Worm (Caenorhabditis elegans) whole organism, L2 larva: ENCODE data around the gene pfd-2.

Source experiments
- C34F6.9 ChIP-seq: fragments of 150-350 bp; optimal IDR thresholded peaks from 2 replicates; lab custom pipeline; 2014; ENCODE audit warnings: missing biosample characterization, missing genetic modification characterization
- F13H6.1 ChIP-seq: sonication (generic microtip); optimal IDR thresholded peaks from 2 replicates; lab custom pipeline; 2016; ENCODE audit warnings: missing genetic modification characterization, missing compliant biosample characterization
- R02D3.7 ChIP-seq: fragments of 150-350 bp; optimal IDR thresholded peaks from 2 replicates; lab custom pipeline; 2014; ENCODE audit warnings: missing biosample characterization, missing genetic modification characterization
- Y55F3AM.14 ChIP-seq: fragments of 200-800 bp; sonication (Bioruptor generic); optimal IDR thresholded peaks from 2 replicates; lab custom pipeline; 2018; ENCODE audit warnings: mild to moderate bottlenecking, missing genetic modification characterization, missing compliant biosample characterization
- alr-1 ChIP-seq: fragments of 150-350 bp; optimal IDR thresholded peaks from 2 replicates; lab custom pipeline; 2014; ENCODE audit warnings: missing biosample characterization, missing genetic modification characterization
- aly-2 ChIP-seq: fragments of 150-350 bp; optimal IDR thresholded peaks from 2 replicates; lab custom pipeline; 2014; ENCODE audit warnings: missing biosample characterization, missing genetic modification characterization
- ama-1 ChIP-seq: fragments of 150-350 bp; optimal IDR thresholded peaks from 2 replicates; lab custom pipeline; 2018; ENCODE audit warnings: inconsistent platforms
- blmp-1 ChIP-seq: sonication (generic microtip); optimal IDR thresholded peaks from 2 replicates; lab custom pipeline; 2017; ENCODE audit warnings: missing genetic modification characterization, mild to moderate bottlenecking, missing compliant biosample characterization, antibody characterized with exemption, moderate library complexity; ENCODE audit not compliant: insufficient read depth
- ceh-16 ChIP-seq: fragments of 150-350 bp; optimal IDR thresholded peaks from 2 replicates; lab custom pipeline; 2014; ENCODE audit warnings: missing biosample characterization, missing genetic modification characterization
- ceh-82 ChIP-seq: fragments of 150-350 bp; optimal IDR thresholded peaks from 2 replicates; lab custom pipeline; 2014; ENCODE audit warnings: missing biosample characterization, missing genetic modification characterization
- dmd-4 ChIP-seq: sonication (generic microtip); optimal IDR thresholded peaks from 2 replicates; lab custom pipeline; 2017; ENCODE audit warnings: missing biosample characterization, missing genetic modification characterization
- egl-27 ChIP-seq: sonication (generic microtip); optimal IDR thresholded peaks from 3 replicates; lab custom pipeline; 2017; ENCODE audit warnings: missing biosample characterization, missing genetic modification reagents, missing genetic modification characterization
- elt-3 ChIP-seq: sonication (generic microtip); optimal IDR thresholded peaks from 2 replicates; lab custom pipeline; 2017; ENCODE audit warnings: missing biosample characterization, missing genetic modification characterization
- fos-1 ChIP-seq: fragments of 150-350 bp; optimal IDR thresholded peaks from 2 replicates; lab custom pipeline; 2014; ENCODE audit warnings: missing biosample characterization, missing genetic modification characterization
- lin-11 ChIP-seq: fragments of 150-350 bp; sonication (generic microtip); optimal IDR thresholded peaks from 2 replicates; lab custom pipeline; 2014; ENCODE audit warnings: missing biosample characterization, missing genetic modification characterization, inconsistent platforms, mixed read lengths
- lin-13 ChIP-seq: fragments of 150-350 bp; optimal IDR thresholded peaks from 2 replicates; lab custom pipeline; 2014; ENCODE audit warnings: missing biosample characterization, missing genetic modification reagents, missing genetic modification characterization
- lin-39 ChIP-seq: fragments of 150-350 bp; optimal IDR thresholded peaks from 2 replicates; lab custom pipeline; 2014; ENCODE audit warnings: missing biosample characterization, missing genetic modification reagents, missing genetic modification characterization
- lsy-2 ChIP-seq, 2 experiments: fragments of 150-350 bp in 1 of 2; sonication (generic microtip) in 1 of 2; optimal IDR thresholded peaks; 2 replicates each; lab custom pipeline; 2014 to 2017; ENCODE audit warnings: missing biosample characterization in 2 of 2, missing genetic modification characterization in 2 of 2
- mab-5 ChIP-seq: fragments of 150-350 bp; optimal IDR thresholded peaks from 2 replicates; lab custom pipeline; 2014; ENCODE audit warnings: missing biosample characterization, missing genetic modification characterization
- mbf-1 ChIP-seq: sonication (generic microtip); optimal IDR thresholded peaks from 2 replicates; lab custom pipeline; 2017; ENCODE audit warnings: missing biosample characterization, missing genetic modification characterization
- mdl-1 ChIP-seq, 2 experiments: fragments of 150-350 bp in 1 of 2; sonication (generic microtip) in 1 of 2; optimal IDR thresholded peaks; 2 replicates each; lab custom pipeline; 2017; ENCODE audit warnings: missing biosample characterization in 2 of 2, missing genetic modification characterization in 2 of 2
- nhr-10 ChIP-seq: sonication (generic microtip); optimal IDR thresholded peaks from 2 replicates; lab custom pipeline; 2017; ENCODE audit warnings: missing biosample characterization, missing genetic modification characterization
- nhr-11 ChIP-seq: fragments of 150-350 bp; optimal IDR thresholded peaks from 2 replicates; lab custom pipeline; 2014; ENCODE audit warnings: missing biosample characterization, missing genetic modification characterization
- nhr-12 ChIP-seq: fragments of 150-350 bp; optimal IDR thresholded peaks from 2 replicates; lab custom pipeline; 2014; ENCODE audit warnings: missing biosample characterization, missing genetic modification characterization
- nhr-129 ChIP-seq: fragments of 150-350 bp; optimal IDR thresholded peaks from 2 replicates; lab custom pipeline; 2014; ENCODE audit warnings: missing biosample characterization, missing genetic modification characterization
- nhr-21 ChIP-seq: fragments of 150-350 bp; optimal IDR thresholded peaks from 2 replicates; lab custom pipeline; 2014; ENCODE audit warnings: missing biosample characterization, missing genetic modification characterization
- nhr-23 ChIP-seq: fragments of 150-350 bp; optimal IDR thresholded peaks from 2 replicates; lab custom pipeline; 2014; ENCODE audit warnings: missing biosample characterization, missing genetic modification reagents, missing genetic modification characterization
- nhr-237 ChIP-seq: fragments of 150-350 bp; optimal IDR thresholded peaks from 2 replicates; lab custom pipeline; 2014; ENCODE audit warnings: missing biosample characterization, missing genetic modification characterization
- nhr-25 ChIP-seq: fragments of 150-350 bp; sonication (generic microtip); optimal IDR thresholded peaks from 3 replicates; lab custom pipeline; 2014; ENCODE audit warnings: missing biosample characterization, missing genetic modification characterization
- nhr-6 ChIP-seq: fragments of 150-350 bp; optimal IDR thresholded peaks from 2 replicates; lab custom pipeline; 2014; ENCODE audit warnings: missing biosample characterization, missing genetic modification characterization
- peb-1 ChIP-seq: fragments of 150-350 bp; optimal IDR thresholded peaks from 2 replicates; lab custom pipeline; 2014; ENCODE audit warnings: missing biosample characterization, missing genetic modification characterization
- sem-4 ChIP-seq: fragments of 150-350 bp; optimal IDR thresholded peaks from 2 replicates; lab custom pipeline; 2014; ENCODE audit warnings: missing biosample characterization, missing genetic modification reagents, missing genetic modification characterization
- sma-3 ChIP-seq: sonication (generic microtip); optimal IDR thresholded peaks from 2 replicates; lab custom pipeline; 2016; ENCODE audit warnings: missing genetic modification reagents, missing genetic modification characterization, missing compliant biosample characterization
- sma-9 ChIP-seq, 2 experiments: fragments of 150-350 bp in 1 of 2; sonication (generic microtip) in 1 of 2; optimal IDR thresholded peaks; 2 replicates each; lab custom pipeline; 2014 to 2016; ENCODE audit warnings: missing genetic modification characterization in 2 of 2, mild to moderate bottlenecking in 1 of 2, missing biosample characterization in 1 of 2, missing compliant biosample characterization in 1 of 2, missing genetic modification reagents in 1 of 2, moderate library complexity in 1 of 2
- snpc-4 ChIP-seq: fragments of 150-350 bp; optimal IDR thresholded peaks from 2 replicates; lab custom pipeline; 2014; ENCODE audit warnings: missing biosample characterization, missing genetic modification characterization
- unc-55 ChIP-seq: fragments of 150-350 bp; sonication (generic microtip); optimal IDR thresholded peaks from 3 replicates; lab custom pipeline; 2014; ENCODE audit warnings: missing biosample characterization, missing genetic modification reagents, missing genetic modification characterization
- unc-62 ChIP-seq: fragments of 150-350 bp; optimal IDR thresholded peaks from 2 replicates; lab custom pipeline; 2014; ENCODE audit warnings: missing biosample characterization, missing genetic modification reagents, missing genetic modification characterization
- zag-1 ChIP-seq: fragments of 150-350 bp; optimal IDR thresholded peaks from 2 replicates; lab custom pipeline; 2014; ENCODE audit warnings: missing biosample characterization, missing genetic modification characterization
- ztf-1 ChIP-seq: fragments of 200-800 bp; sonication (Bioruptor generic); conservative IDR thresholded peaks from 2 replicates; pipeline ENCODE4 v1.3.6; 2022; ENCODE audit warnings: missing genetic modification characterization, missing compliant biosample characterization
- ztf-11 ChIP-seq: sonication (generic microtip); optimal IDR thresholded peaks from 2 replicates; lab custom pipeline; 2017; ENCODE audit warnings: missing biosample characterization, missing genetic modification characterization
- ztf-4 ChIP-seq: fragments of 150-350 bp; optimal IDR thresholded peaks from 2 replicates; lab custom pipeline; 2014; ENCODE audit warnings: missing biosample characterization, missing genetic modification characterization

The pfd-2 gene

ce11 chrII:4328716-4329115 lies 2.2 kb downstream of the pfd-2 start, which contains the start of gene H20J04.4:
Gene H20J04.4, plus strand, starts transcription at chrII:4329016.
- TF ChIP-seq nhr-25 (no peak), ztf-4 (tag; lab: Kevin White, UChicago) (no peak), dmd-4 (tag; lab: Kevin White, UChicago) (no peak), nhr-12 (tag; lab: Kevin White, UChicago) (no peak), mdl-1 (tag; optimal IDR thresholded peaks at IDR 0.05; lab: Kevin White, UChicago) (no peak), ceh-82 (tag; lab: Kevin White, UChicago) (no peak), zag-1 (tag; lab: Kevin White, UChicago) (no peak), egl-27 (no peak), nhr-237 (tag; lab: Kevin White, UChicago) (no peak), alr-1 (tag; lab: Kevin White, UChicago) (no peak), nhr-11 (tag; lab: Kevin White, UChicago) (no peak)

DNA sequence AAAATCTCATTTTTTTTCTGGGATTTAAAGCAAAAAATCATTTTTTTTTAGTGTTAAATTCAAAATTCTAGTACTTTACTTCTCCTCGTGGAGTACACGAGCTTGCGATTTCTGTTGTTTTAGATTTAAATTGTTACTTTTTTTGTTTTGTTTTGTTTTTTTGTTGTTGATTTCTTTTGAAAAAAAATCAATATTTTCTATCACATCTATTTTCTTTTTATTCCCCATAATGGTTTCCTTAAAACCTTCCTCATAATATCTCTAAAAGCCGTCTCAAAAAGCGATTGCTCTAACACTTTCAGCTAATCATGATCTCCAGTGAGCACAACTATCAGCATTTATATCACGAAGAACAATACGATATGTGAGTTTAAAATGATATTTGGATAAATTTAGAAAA lies 7.9 kb downstream of the pfd-2 start, which contains the start of gene madf-3:
TSS of gene madf-3 (plus strand) at position 301 of the 400 bp plus-strand sequence.
- no peak for TF ChIP-seq lin-39 (tag; lab: Kevin White, UChicago)
- no peak for TF ChIP-seq lsy-2 (tag; optimal IDR thresholded peaks at IDR 0.05; lab: Kevin White, UChicago)
- TF ChIP-seq elt-3 (tag; lab: Kevin White, UChicago) = no peak
- TF ChIP-seq nhr-6 (tag; lab: Kevin White, UChicago) = no peak
- TF ChIP-seq unc-55 = no peak
- TF ChIP-seq ztf-1 (GFP tag; lab: Robert Waterston, UW) = no peak
- TF ChIP-seq sma-3 (GFP tag; lab: Kevin White, UChicago) = no peak
- no peak for TF ChIP-seq ceh-82 (tag; lab: Kevin White, UChicago)
- TF ChIP-seq mbf-1 (tag; lab: Kevin White, UChicago) = no peak
- TF ChIP-seq nhr-10 (tag; lab: Kevin White, UChicago) = no peak

DNA sequence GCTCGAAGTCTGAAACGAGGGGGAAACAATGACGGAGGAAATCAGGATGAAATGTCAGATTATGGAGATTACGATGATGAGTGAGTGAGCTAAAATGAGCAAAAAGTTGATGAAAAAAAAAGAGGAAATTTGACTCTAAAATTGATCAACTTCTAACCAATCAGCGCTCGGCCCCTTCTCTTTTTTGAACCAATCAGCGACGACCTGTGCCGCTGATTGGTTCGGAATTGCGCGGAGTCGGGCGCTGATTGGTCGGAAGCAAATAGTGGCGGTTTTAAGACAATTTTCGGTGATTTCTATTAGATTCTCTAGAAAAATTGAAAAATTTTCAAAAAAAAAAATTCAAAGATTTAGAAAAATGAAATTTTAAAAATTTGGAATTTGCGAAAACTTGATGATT lies 11.2 kb downstream of the pfd-2 start:
- TF ChIP-seq C34F6.9 (no peak), sma-3 (GFP tag; lab: Kevin White, UChicago) (no peak), ceh-16 (tag; lab: Kevin White, UChicago) (no peak), unc-62 (GFP tag; lab: Kevin White, UChicago) (no peak)
- TF ChIP-seq, all 48 proteins: peak for 0

DNA sequence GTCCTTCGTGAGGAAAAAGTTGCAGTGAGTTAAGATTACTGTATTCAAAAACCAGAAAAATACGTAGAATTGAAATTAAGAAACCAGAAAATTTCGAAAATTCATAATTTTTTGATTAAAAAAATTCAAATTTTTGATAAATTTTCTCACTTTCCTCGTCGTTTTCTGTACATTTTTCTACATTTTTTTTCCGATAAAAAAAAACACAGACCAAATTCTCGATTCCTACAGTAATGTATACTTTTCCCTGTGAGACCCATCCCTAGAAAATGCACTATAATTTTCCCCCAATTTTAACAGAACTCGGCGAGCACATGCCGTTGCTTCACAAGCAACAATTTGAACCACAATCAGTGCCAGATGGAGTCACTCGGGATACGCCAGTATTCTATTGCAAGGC lies 13.4 kb downstream of the pfd-2 start, which contains the start of gene athp-2:
TSS of gene athp-2 (plus strand) at position 301 of the 400 bp plus-strand sequence.
- TF ChIP-seq Y55F3AM.14 (GFP tag; lab: Kevin White, UChicago) (no peak), sma-9 (GFP tag; optimal IDR thresholded peaks at IDR 0.05; lab: Kevin White, UChicago) (no peak), sma-9 (tag; optimal IDR thresholded peaks at IDR 0.05; lab: Kevin White, UChicago) (no peak), zag-1 (tag; lab: Kevin White, UChicago) (no peak), nhr-6 (tag; lab: Kevin White, UChicago) (no peak), fos-1 (no peak), unc-55 (no peak), sma-3 (GFP tag; lab: Kevin White, UChicago) (no peak), mab-5 (tag; lab: Kevin White, UChicago) (no peak), nhr-10 (tag; lab: Kevin White, UChicago) (no peak), elt-3 (tag; lab: Kevin White, UChicago) (no peak), lin-13 (GFP tag; lab: Kevin White, UChicago) (no peak), ztf-1 (GFP tag; lab: Robert Waterston, UW) (no peak), F13H6.1 (tag; lab: Kevin White, UChicago) (no peak), snpc-4 (no peak), nhr-21 (tag; lab: Kevin White, UChicago) (no peak), peb-1 (tag; lab: Kevin White, UChicago) (no peak), lin-11 (tag; lab: Kevin White, UChicago) (no peak), nhr-129 (tag; lab: Kevin White, UChicago) (no peak)
- TF ChIP-seq, all 48 proteins: peak for 0

DNA sequence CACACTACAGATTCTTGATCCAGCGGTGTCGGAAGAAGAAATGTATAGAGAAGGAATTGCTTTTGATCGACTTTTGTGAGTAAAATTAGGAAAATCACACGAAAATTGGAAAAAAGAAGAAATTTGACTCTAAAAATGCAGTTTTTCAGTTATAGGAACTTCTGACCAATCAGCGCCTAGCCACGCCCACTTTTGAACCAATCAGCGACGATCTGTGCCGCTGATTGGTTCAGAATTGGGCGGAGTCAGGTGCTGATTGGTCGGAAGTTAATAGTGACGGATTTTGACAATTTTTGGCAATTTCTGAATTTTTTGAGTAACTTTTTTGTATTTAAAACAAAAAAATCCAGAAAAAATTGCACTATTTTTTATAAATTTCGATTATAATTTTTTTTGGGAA lies 15.0 kb downstream of the pfd-2 start:
- no peak for TF ChIP-seq mab-5 (tag; lab: Kevin White, UChicago)
- no peak for TF ChIP-seq nhr-12 (tag; lab: Kevin White, UChicago)
- TF ChIP-seq sem-4 (tag; lab: Kevin White, UChicago) = no peak
- no peak for TF ChIP-seq ztf-11 (tag; lab: Kevin White, UChicago)
- TF ChIP-seq R02D3.7 (tag; lab: Kevin White, UChicago) = no peak
- no peak for TF ChIP-seq ztf-4 (tag; lab: Kevin White, UChicago)
- TF ChIP-seq Y55F3AM.14 (GFP tag; lab: Kevin White, UChicago) = no peak
- no peak for TF ChIP-seq nhr-237 (tag; lab: Kevin White, UChicago)
- TF ChIP-seq mdl-1 (tag; optimal IDR thresholded peaks at IDR 0.05; lab: Kevin White, UChicago) = no peak
- TF ChIP-seq nhr-23 = no peak
- no peak for TF ChIP-seq unc-62 (GFP tag; lab: Kevin White, UChicago)
- TF ChIP-seq lin-39 (tag; lab: Kevin White, UChicago) = no peak
- no peak for TF ChIP-seq lin-13 (GFP tag; lab: Kevin White, UChicago)
- TF ChIP-seq blmp-1 (tag; lab: Kevin White, UChicago) = no peak
- TF ChIP-seq aly-2 (tag; lab: Kevin White, UChicago) = no peak
- no peak for TF ChIP-seq ama-1
- TF ChIP-seq unc-55 = no peak
- TF ChIP-seq nhr-10 (tag; lab: Kevin White, UChicago) = no peak
- TF ChIP-seq fos-1 = no peak
